Fruit fly (Drosophila melanogaster) whole organism, embryonic: ENCODE measurements around the gene CG33278.

ENCODE experiments used
- BEAF-32 ChIP-seq: fragments of 200-800 bp; sonication (Bioruptor generic); optimal IDR thresholded peaks from 3 replicates; lab custom pipeline; 2017; ENCODE audit warnings: missing biosample characterization, missing genetic modification characterization, mild to moderate bottlenecking, moderate library complexity, missing genetic modification reagents
- CG10321 ChIP-seq: fragments of 200-800 bp; sonication (Bioruptor generic); IDR thresholded peaks from 2 replicates; pipeline ENCODE4 v1.3.6; 2022; ENCODE audit warnings: missing biosample characterization, missing genetic modification characterization
- CG11560 ChIP-seq: fragments of 200-800 bp; sonication (Bioruptor generic); IDR thresholded peaks from 3 replicates; pipeline ENCODE4 v1.3.6; 2022; ENCODE audit warnings: missing biosample characterization, missing genetic modification characterization
- CG15269 ChIP-seq: fragments of 200-800 bp; sonication (Bioruptor generic); optimal IDR thresholded peaks from 2 replicates; lab custom pipeline; 2018; ENCODE audit warnings: missing biosample characterization, mild to moderate bottlenecking, missing genetic modification characterization, moderate library complexity
- CG17568 ChIP-seq: fragments of 200-800 bp; sonication (Bioruptor generic); optimal IDR thresholded peaks from 2 replicates; lab custom pipeline; 2018; ENCODE audit warnings: missing biosample characterization, mild to moderate bottlenecking, missing genetic modification characterization, moderate library complexity
- CG2712 ChIP-seq: fragments of 200-800 bp; optimal IDR thresholded peaks from 3 replicates; lab custom pipeline; 2019; ENCODE audit warnings: missing biosample characterization, mild to moderate bottlenecking, missing genetic modification characterization, moderate library complexity
- CG34376 ChIP-seq: fragments of 200-800 bp; sonication (Bioruptor generic); optimal IDR thresholded peaks from 2 replicates; lab custom pipeline; 2018; ENCODE audit warnings: missing biosample characterization, mild to moderate bottlenecking, missing genetic modification characterization
- CG3847 ChIP-seq: fragments of 200-800 bp; sonication (Bioruptor generic); IDR thresholded peaks from 2 replicates; pipeline ENCODE4 v1.3.6; 2022; ENCODE audit warnings: missing biosample characterization, missing genetic modification characterization
- CG4854 ChIP-seq: fragments of 200-800 bp; sonication (Bioruptor generic); optimal IDR thresholded peaks from 2 replicates; lab custom pipeline; 2016; ENCODE audit warnings: missing biosample characterization, missing genetic modification characterization, inconsistent platforms
- CG6791 ChIP-seq: fragments of 200-800 bp; sonication (Bioruptor generic); IDR thresholded peaks from 3 replicates; pipeline ENCODE4 v1.3.6; 2022; ENCODE audit warnings: missing biosample characterization, missing genetic modification characterization; ENCODE audit not compliant: partially characterized antibody
- CG7786 ChIP-seq: fragments of 200-800 bp; sonication (Bioruptor generic); optimal IDR thresholded peaks from 2 replicates; lab custom pipeline; 2016; ENCODE audit warnings: missing biosample characterization, missing genetic modification characterization
- CG8478 ChIP-seq: fragments of >200 bp; optimal IDR thresholded peaks from 2 replicates; lab custom pipeline; 2018
- CG8765 ChIP-seq: fragments of 200-800 bp; sonication (Bioruptor generic); IDR thresholded peaks from 2 replicates; pipeline ENCODE4 v1.3.6; 2022; ENCODE audit warnings: missing biosample characterization, missing genetic modification characterization
- D19A ChIP-seq: fragments of 200-800 bp; optimal IDR thresholded peaks from 3 replicates; lab custom pipeline; 2019; ENCODE audit warnings: missing biosample characterization, mild to moderate bottlenecking, missing genetic modification characterization, moderate library complexity
- Deaf1 ChIP-seq: fragments of 200-800 bp; optimal IDR thresholded peaks from 3 replicates; lab custom pipeline; 2019; ENCODE audit warnings: missing biosample characterization, mild to moderate bottlenecking, missing genetic modification characterization, moderate library complexity
- Ets65A ChIP-seq: fragments of 200-800 bp; sonication (Bioruptor generic); peaks from one replicate; lab custom pipeline; 2016; ENCODE audit warnings: missing biosample characterization, missing genetic modification characterization
- HHEX ChIP-seq: fragments of 200-800 bp; sonication (Bioruptor generic); optimal IDR thresholded peaks from 3 replicates; lab custom pipeline; 2017; ENCODE audit warnings: missing biosample characterization, mild to moderate bottlenecking, missing genetic modification characterization, missing genetic modification reagents
- HLHmδ ChIP-seq: fragments of 200-800 bp; sonication (Bioruptor generic); optimal IDR thresholded peaks from 2 replicates; lab custom pipeline; 2018; ENCODE audit warnings: missing biosample characterization, mild to moderate bottlenecking, missing genetic modification characterization, moderate library complexity
- HmgZ ChIP-seq: fragments of 200-800 bp; sonication (Bioruptor generic); optimal IDR thresholded peaks from 2 replicates; lab custom pipeline; 2018; ENCODE audit warnings: missing biosample characterization, mild to moderate bottlenecking, missing genetic modification characterization
- Hsf ChIP-seq: fragments of 200-800 bp; sonication (Bioruptor generic); optimal IDR thresholded peaks from 3 replicates; lab custom pipeline; 2016; ENCODE audit warnings: missing biosample characterization, missing genetic modification characterization
- MBD-R2 ChIP-seq: fragments of 200-800 bp; sonication (Bioruptor generic); IDR thresholded peaks from 2 replicates; pipeline ENCODE4 v1.3.6; 2022; ENCODE audit warnings: missing biosample characterization, missing genetic modification characterization
- MESR4 ChIP-seq: fragments of 200-800 bp; sonication (Bioruptor generic); optimal IDR thresholded peaks from 2 replicates; lab custom pipeline; 2018; ENCODE audit warnings: missing biosample characterization, mild to moderate bottlenecking, missing genetic modification characterization, moderate library complexity
- Med ChIP-seq: fragments of 200-800 bp; sonication (Bioruptor generic); peaks from one replicate; lab custom pipeline; 2016; ENCODE audit warnings: missing biosample characterization, missing genetic modification characterization, mild to moderate bottlenecking, inconsistent platforms, moderate library complexity
- NK7.1 ChIP-seq: fragments of 200-800 bp; sonication (Bioruptor generic); optimal IDR thresholded peaks from 3 replicates; lab custom pipeline; 2016; ENCODE audit warnings: missing biosample characterization, missing genetic modification characterization
- PHDP ChIP-seq: fragments of 200-800 bp; sonication (Bioruptor generic); optimal IDR thresholded peaks from 3 replicates; lab custom pipeline; 2018; ENCODE audit warnings: missing biosample characterization, mild to moderate bottlenecking, missing genetic modification characterization, moderate library complexity
- Taf1 ChIP-seq: fragments of 200-800 bp; sonication (Bioruptor generic); IDR thresholded peaks from 2 replicates; pipeline ENCODE4 v1.3.6; 2022; ENCODE audit warnings: missing biosample characterization, missing genetic modification characterization
- Xbp1 ChIP-seq: fragments of 200-800 bp; sonication (Bioruptor generic); optimal IDR thresholded peaks from 3 replicates; lab custom pipeline; 2016; ENCODE audit warnings: missing biosample characterization, mild to moderate bottlenecking, missing genetic modification characterization
- ac ChIP-seq: fragments of 200-800 bp; sonication (Bioruptor generic); optimal IDR thresholded peaks from 3 replicates; lab custom pipeline; 2017; ENCODE audit warnings: missing biosample characterization, mild to moderate bottlenecking, missing genetic modification characterization
- ase ChIP-seq: fragments of 200-800 bp; sonication (Bioruptor generic); IDR thresholded peaks from 3 replicates; pipeline ENCODE4 v1.3.6; 2022; ENCODE audit warnings: missing biosample characterization, missing genetic modification characterization
- ci ChIP-seq: fragments of 200-800 bp; sonication (Bioruptor generic); IDR thresholded peaks from 3 replicates; pipeline ENCODE4 v1.3.6; 2022; ENCODE audit warnings: missing biosample characterization, missing genetic modification characterization
- croc ChIP-seq: fragments of 200-800 bp; sonication (Bioruptor generic); conservative IDR thresholded peaks from 3 replicates; pipeline ENCODE4 v1.3.6; 2022; ENCODE audit warnings: missing biosample characterization, missing genetic modification characterization
- dmrt99B ChIP-seq: fragments of 200-800 bp; sonication (Bioruptor generic); optimal IDR thresholded peaks from 2 replicates; lab custom pipeline; 2018; ENCODE audit warnings: missing biosample characterization, mild to moderate bottlenecking, missing genetic modification characterization, moderate library complexity
- eve ChIP-seq, 2 experiments: fragments of >200 bp; optimal IDR thresholded peaks; 2 replicates each; lab custom pipeline; 2017; ENCODE audit warnings: missing biosample characterization in 2 of 2, missing genetic modification characterization in 2 of 2
- fru ChIP-seq: fragments of >200 bp; optimal IDR thresholded peaks from 2 replicates; lab custom pipeline; 2017
- her ChIP-seq: fragments of 200-800 bp; sonication (Bioruptor generic); optimal IDR thresholded peaks from 2 replicates; lab custom pipeline; 2016; ENCODE audit warnings: missing biosample characterization, missing genetic modification characterization
- lab ChIP-seq: fragments of 200-800 bp; sonication (Bioruptor generic); optimal IDR thresholded peaks from 3 replicates; lab custom pipeline; 2017; ENCODE audit warnings: missing biosample characterization, missing genetic modification characterization, mild to moderate bottlenecking, moderate library complexity, missing genetic modification reagents
- lilli ChIP-seq: fragments of 200-800 bp; sonication (Bioruptor generic); optimal IDR thresholded peaks from 3 replicates; lab custom pipeline; 2016; ENCODE audit warnings: missing biosample characterization, missing genetic modification characterization
- otp ChIP-seq: fragments of 200-800 bp; sonication (Bioruptor generic); IDR thresholded peaks from 3 replicates; pipeline ENCODE4, ENCODE4 v1.3.6; 2022; ENCODE audit warnings: missing biosample characterization, missing genetic modification characterization
- pros ChIP-seq: fragments of 200-800 bp; sonication (Bioruptor generic); optimal IDR thresholded peaks from 3 replicates; lab custom pipeline; 2019; ENCODE audit warnings: missing biosample characterization, mild to moderate bottlenecking, missing genetic modification characterization, moderate library complexity
- sens-2 ChIP-seq: fragments of 200-800 bp; sonication (Bioruptor generic); IDR thresholded peaks from 2 replicates; pipeline ENCODE4 v1.3.6; 2022; ENCODE audit warnings: missing biosample characterization, missing genetic modification characterization
- sr ChIP-seq: fragments of 200-800 bp; sonication (Bioruptor generic); IDR thresholded peaks from 3 replicates; pipeline ENCODE4 v1.3.6; 2022; ENCODE audit warnings: missing biosample characterization, missing genetic modification characterization
- stc ChIP-seq: fragments of 200-800 bp; sonication (Bioruptor generic); IDR thresholded peaks from 2 replicates; pipeline ENCODE4 v1.3.6; 2022; ENCODE audit warnings: missing biosample characterization, missing genetic modification characterization
- stwl ChIP-seq: fragments of 200-800 bp; sonication (Bioruptor generic); optimal IDR thresholded peaks from 3 replicates; lab custom pipeline; 2018; ENCODE audit warnings: missing biosample characterization, mild to moderate bottlenecking, missing genetic modification characterization, moderate library complexity
- tgo ChIP-seq: fragments of 200-800 bp; sonication (Bioruptor generic); IDR thresholded peaks from 3 replicates; pipeline ENCODE4 v1.3.6; 2022; ENCODE audit warnings: missing biosample characterization, missing genetic modification characterization
- tll ChIP-seq, 2 experiments: fragments of 200-800 bp in 1 of 2; fragments of >200 bp in 1 of 2; sonication (Bioruptor generic) in 1 of 2; optimal IDR thresholded peaks; 2 replicates each; lab custom pipeline; 2017 to 2019; ENCODE audit warnings: missing biosample characterization in 2 of 2, missing genetic modification characterization in 2 of 2, mild to moderate bottlenecking in 1 of 2, moderate library complexity in 1 of 2
- toy ChIP-seq: fragments of 200-800 bp; sonication (Bioruptor generic); IDR thresholded peaks from 2 replicates; pipeline ENCODE4 v1.3.6; 2022; ENCODE audit warnings: missing biosample characterization, missing genetic modification characterization
- trem ChIP-seq: fragments of 200-800 bp; optimal IDR thresholded peaks from 3 replicates; lab custom pipeline; 2019; ENCODE audit warnings: missing biosample characterization, mild to moderate bottlenecking, missing genetic modification characterization, moderate library complexity
- twi ChIP-seq: fragments of 200-800 bp; optimal IDR thresholded peaks from 2 replicates; lab custom pipeline; 2019; ENCODE audit warnings: missing biosample characterization, mild to moderate bottlenecking, missing genetic modification characterization, moderate library complexity
- zf30C ChIP-seq: fragments of 200-800 bp; sonication (Bioruptor generic); optimal IDR thresholded peaks from 3 replicates; lab custom pipeline; 2018; ENCODE audit warnings: missing biosample characterization, mild to moderate bottlenecking, missing genetic modification characterization

Gene CG33278

DNA sequence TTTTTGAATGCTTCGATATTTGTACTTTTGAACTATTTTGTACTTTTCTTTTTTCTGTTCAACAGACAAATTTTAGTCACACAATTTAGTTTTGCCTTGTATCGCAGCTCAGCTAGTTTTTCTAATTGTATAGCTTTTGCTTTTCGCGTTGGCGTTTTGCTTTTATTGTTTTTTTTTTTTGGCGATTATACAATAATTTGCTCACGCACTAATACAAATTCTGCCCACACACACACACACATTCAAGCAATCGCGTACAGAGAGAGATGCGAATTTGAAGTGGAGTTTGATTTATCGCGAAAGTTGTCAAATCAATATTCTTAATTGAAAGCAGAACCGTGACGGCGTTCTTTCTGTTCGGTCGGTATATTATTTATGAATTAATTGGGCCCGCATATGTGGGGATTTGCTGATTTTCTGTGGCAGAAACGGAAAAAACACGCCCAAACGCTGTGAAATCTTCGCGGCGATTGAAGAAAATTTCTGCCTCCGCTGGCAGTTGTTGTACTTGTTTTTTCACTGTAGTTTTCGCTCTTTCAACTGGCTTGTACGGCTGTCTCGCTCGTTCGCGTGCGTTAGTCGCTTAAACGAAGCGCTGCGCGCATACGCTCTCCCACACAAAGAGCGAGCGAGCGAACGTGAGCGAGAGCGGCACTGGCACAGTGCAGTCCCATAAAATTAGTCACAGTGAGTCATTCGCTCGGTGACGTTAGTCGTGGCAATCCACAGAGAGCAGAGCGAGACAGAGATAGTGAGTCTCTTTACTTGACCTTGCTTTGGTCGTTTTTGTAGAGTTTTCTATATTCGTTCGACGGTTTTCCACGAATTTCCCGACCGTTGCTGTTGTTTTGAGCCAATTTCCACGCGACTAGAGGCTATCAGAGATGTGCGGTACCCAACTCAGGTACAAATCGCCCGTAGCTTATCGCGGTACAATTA, 15.7 kb upstream of the CG33278 start, which contains the start of gene Rac2 (continued):
- peak; percentile 7 for TF ChIP-seq CG34376 (GFP tag; lab: Kevin White, UChicago)
- no peak for TF ChIP-seq Ets65A
- peak; percentile 24 for TF ChIP-seq her (GFP tag; lab: Kevin White, UChicago)
- no peak for TF ChIP-seq BEAF-32
- 0 out of 2 replicates have a peak, but pooled peaks have one; percentile 21 for TF ChIP-seq MBD-R2 (GFP tag; lab: Robert Waterston, UW)
- peak; percentile 22 for TF ChIP-seq Hsf (GFP tag; lab: Kevin White, UChicago)
- no peak for TF ChIP-seq CG11560 (tag; lab: Robert Waterston, UW)
- peak; percentile 38 for TF ChIP-seq CG17568 (GFP tag; lab: Kevin White, UChicago)
- 0 out of 3 replicates have a peak, but pooled peaks have one; percentile 59 for TF ChIP-seq ci (GFP tag; lab: Robert Waterston, UW)
- peak; percentile 91 for TF ChIP-seq CG8478 (lab: Kevin White, UChicago)
- TF ChIP-seq PHDP (tag; lab: Kevin White, UChicago): peak; percentile 23
- peak; percentile 17 for TF ChIP-seq CG4854 (GFP tag; lab: Kevin White, UChicago)
- TF ChIP-seq CG15269 (tag; lab: Kevin White, UChicago): peak; percentile 5
- peak; percentile 16 for TF ChIP-seq HLHmδ
- peak; percentile 14 for TF ChIP-seq MESR4 (GFP tag; lab: Kevin White, UChicago)
- peak; percentile 53 for TF ChIP-seq CG7786 (GFP tag; lab: Kevin White, UChicago)
- TF ChIP-seq twi: peak; percentile 14
- peak; percentile 26; the same call in 1 of the 2 replicates for TF ChIP-seq CG3847 (GFP tag; lab: Robert Waterston, UW)
- TF ChIP-seq Xbp1 (GFP tag; lab: Kevin White, UChicago): peak; percentile 6
- TF ChIP-seq CG8765 (GFP tag; lab: Robert Waterston, UW): peak; percentile 26; the same call in 1 of the 2 replicates
- peak; percentile 23 for TF ChIP-seq CG2712 (tag; lab: Kevin White, UChicago)
- no peak for TF ChIP-seq HHEX (GFP tag; lab: Kevin White, UChicago)
- no peak; the same call in 1 of the 2 replicates for TF ChIP-seq sens-2 (GFP tag; lab: Robert Waterston, UW)
- TF ChIP-seq CG6791: peak; percentile 57; the same call in 1 of the 3 replicates
- TF ChIP-seq trem (tag; lab: Kevin White, UChicago): peak; percentile 24
- TF ChIP-seq tgo (GFP tag; lab: Robert Waterston, UW): no peak
- TF ChIP-seq tll (GFP tag; optimal IDR thresholded peaks at IDR 0.05; lab: Kevin White, UChicago): peak in 1 of 2 experiments; percentile 95
- TF ChIP-seq sr (GFP tag; lab: Robert Waterston, UW): peak; percentile 67
- peak; percentile 19 for TF ChIP-seq HmgZ (tag; lab: Kevin White, UChicago)
- TF ChIP-seq stwl: peak; percentile 60
- TF ChIP-seq eve (GFP tag; optimal IDR thresholded peaks at IDR 0.05; lab: Kevin White, UChicago): peak in 1 of 2 experiments; percentile 60
- TF ChIP-seq ac: no peak
- no peak for TF ChIP-seq NK7.1 (GFP tag; lab: Kevin White, UChicago)
- peak; percentile 51; the same call in 1 of the 3 replicates for TF ChIP-seq otp (GFP tag; lab: Robert Waterston, UW)
- peak; percentile 45 for TF ChIP-seq lilli
- no peak for TF ChIP-seq ase
- TF ChIP-seq D19A (tag; lab: Kevin White, UChicago): peak; percentile 89
- peak; percentile 79 for TF ChIP-seq Med (GFP tag; lab: Kevin White, UChicago)
- TF ChIP-seq zf30C (GFP tag; lab: Kevin White, UChicago): peak; percentile 83
- TF ChIP-seq croc (GFP tag; lab: Robert Waterston, UW): no peak
- TF ChIP-seq Taf1 (GFP tag; lab: Robert Waterston, UW): no peak
- peak; percentile 58 for TF ChIP-seq pros (GFP tag; lab: Kevin White, UChicago)
- TF ChIP-seq fru (lab: Kevin White, UChicago): no peak
- TF ChIP-seq stc (GFP tag; lab: Robert Waterston, UW): no peak; the same call in 1 of the 2 replicates
- no peak for TF ChIP-seq toy (GFP tag; lab: Robert Waterston, UW)
- peak; percentile 96 for TF ChIP-seq CG10321 (GFP tag; lab: Robert Waterston, UW)
- peak; percentile 5 for TF ChIP-seq dmrt99B (tag; lab: Kevin White, UChicago)
- peak; percentile 79 for TF ChIP-seq Deaf1 (tag; lab: Kevin White, UChicago)
- TF ChIP-seq lab (GFP tag; lab: Kevin White, UChicago): peak; percentile 49
